Worm (Caenorhabditis elegans): ENCODE data around the gene C02E7.10.

DNA sequence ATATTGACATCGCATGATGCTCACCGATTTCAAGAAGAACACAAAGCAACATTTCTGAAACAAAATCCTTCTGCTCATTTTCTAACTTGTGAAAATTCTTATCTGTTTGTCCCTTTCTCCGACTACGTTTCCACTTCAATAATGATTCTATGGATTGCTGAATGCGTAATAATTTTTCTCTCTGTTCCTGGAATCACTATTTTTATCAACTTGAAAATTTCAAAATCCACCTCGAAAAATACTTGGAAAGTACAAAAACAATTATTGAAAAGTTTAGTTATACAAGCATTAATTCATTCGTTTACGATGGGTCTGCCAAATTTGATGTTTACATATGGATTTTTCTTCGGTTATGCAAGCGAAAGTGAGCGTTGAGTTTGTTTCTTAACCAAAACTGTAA lies 10.8 kb downstream of the C02E7.10 start, which contains the start of gene srh-22:
- no peak for TF ChIP-seq nhr-12 (tag; optimal IDR thresholded peaks at IDR 0.05)
- TF ChIP-seq sptf-1 (tag; optimal IDR thresholded peaks at IDR 0.05): no peak
- TF ChIP-seq mep-1 (tag; optimal IDR thresholded peaks at IDR 0.05): no peak
- TF ChIP-seq nhr-237 (tag; optimal IDR thresholded peaks at IDR 0.05): no peak
- no peak for TF ChIP-seq unc-39 (tag; optimal IDR thresholded peaks at IDR 0.05)
- no peak for TF ChIP-seq snpc-4 (tag; optimal IDR thresholded peaks at IDR 0.05)
- no peak for TF ChIP-seq blmp-1 (tag; optimal IDR thresholded peaks at IDR 0.05)
- TF ChIP-seq unc-62 (GFP tag; optimal IDR thresholded peaks at IDR 0.05): no peak
- TF ChIP-seq nhr-28 (tag; optimal IDR thresholded peaks at IDR 0.05): no peak
- no peak for TF ChIP-seq pha-4 (tag; optimal IDR thresholded peaks at IDR 0.05)
